Fruit fly (Drosophila melanogaster): Measurements from ENCODE around the gene CG13056.

dm6 chr3L:16285346-16285911, 47.7 kb upstream of the CG13056 start, which contains the start of gene CG13047:
- no peak for TF ChIP-seq h (optimal IDR thresholded peaks at IDR 0.05)
- no peak for TF ChIP-seq psq (optimal IDR thresholded peaks at IDR 0.05)
- no peak for TF ChIP-seq Myc (optimal IDR thresholded peaks at IDR 0.05)
